Worm (Caenorhabditis elegans) whole organism, L4 larva: ENCODE results near the gene F54E2.2.

ENCODE experiments used
- F10B5.3 ChIP-seq: sonication (generic microtip); optimal IDR thresholded peaks from 2 replicates; lab custom pipeline; 2016; ENCODE audit warnings: mild to moderate bottlenecking, missing genetic modification characterization, missing compliant biosample characterization
- F49E8.2 ChIP-seq: sonication (generic microtip); optimal IDR thresholded peaks from 2 replicates; lab custom pipeline; 2016; ENCODE audit warnings: missing compliant biosample characterization, mild to moderate bottlenecking, missing genetic modification characterization, borderline replicate concordance
- T20F7.1 ChIP-seq: fragments of 200-800 bp; sonication (Bioruptor generic); optimal IDR thresholded peaks from 2 replicates; lab custom pipeline; 2018; ENCODE audit warnings: mild to moderate bottlenecking, missing genetic modification characterization, missing compliant biosample characterization
- Y5F2A.4 ChIP-seq: fragments of 200-800 bp; sonication (Bioruptor generic); optimal IDR thresholded peaks from 2 replicates; lab custom pipeline; 2018; ENCODE audit warnings: mild to moderate bottlenecking, missing genetic modification characterization, missing compliant biosample characterization
- arid-1 ChIP-seq: fragments of 200-800 bp; sonication (Bioruptor generic); conservative IDR thresholded peaks from 2 replicates; pipeline ENCODE4 v1.3.6; 2022; ENCODE audit warnings: missing genetic modification reagents, missing genetic modification characterization, missing compliant biosample characterization
- ceh-32 ChIP-seq: sonication (generic microtip); optimal IDR thresholded peaks from 2 replicates; lab custom pipeline; 2016; ENCODE audit warnings: mild to moderate bottlenecking, missing genetic modification characterization, missing compliant biosample characterization; ENCODE audit not compliant: poor library complexity
- ceh-62 ChIP-seq: sonication (generic microtip); optimal IDR thresholded peaks from 2 replicates; lab custom pipeline; 2017; ENCODE audit warnings: missing biosample characterization, missing genetic modification characterization
- ceh-82 ChIP-seq: sonication (generic microtip); optimal IDR thresholded peaks from 2 replicates; lab custom pipeline; 2017; ENCODE audit warnings: missing biosample characterization, missing genetic modification characterization
- daf-19 ChIP-seq: fragments of 200-800 bp; sonication (Bioruptor generic); conservative IDR thresholded peaks from 2 replicates; pipeline ENCODE4 v1.3.6; 2022; ENCODE audit warnings: missing genetic modification characterization, missing compliant biosample characterization
- daf-8 ChIP-seq: fragments of 200-800 bp; sonication (Bioruptor generic); IDR thresholded peaks from 2 replicates; pipeline ENCODE4 v1.3.6; 2022; ENCODE audit warnings: missing genetic modification characterization, missing compliant biosample characterization
- dmd-8 ChIP-seq: fragments of 200-800 bp; sonication (Bioruptor generic); IDR thresholded peaks from 2 replicates; pipeline ENCODE4 v1.3.6; 2022; ENCODE audit warnings: missing genetic modification characterization, missing compliant biosample characterization
- duxl-1 ChIP-seq: sonication (generic microtip); optimal IDR thresholded peaks from 2 replicates; lab custom pipeline; 2016; ENCODE audit warnings: mild to moderate bottlenecking, missing genetic modification characterization, moderate library complexity, missing compliant biosample characterization; ENCODE audit not compliant: poor library complexity
- egl-27 ChIP-seq: sonication (generic microtip); optimal IDR thresholded peaks from 3 replicates; lab custom pipeline; 2017; ENCODE audit warnings: missing biosample characterization, missing genetic modification reagents, missing genetic modification characterization
- hlh-30 ChIP-seq: sonication (generic microtip); optimal IDR thresholded peaks from 2 replicates; lab custom pipeline; 2017; ENCODE audit warnings: antibody characterized with exemption, mild to moderate bottlenecking, missing genetic modification characterization, missing compliant biosample characterization; ENCODE audit not compliant: insufficient read depth
- lin-1 ChIP-seq: fragments of 200-800 bp; sonication (Bioruptor generic); IDR thresholded peaks from 2 replicates; pipeline ENCODE4 v1.3.6; 2022; ENCODE audit warnings: missing genetic modification reagents, missing genetic modification characterization, missing compliant biosample characterization
- lin-39 ChIP-seq: fragments of 150-350 bp; optimal IDR thresholded peaks from 2 replicates; lab custom pipeline; 2014; ENCODE audit warnings: missing biosample characterization, missing genetic modification reagents, missing genetic modification characterization
- mxl-3 ChIP-seq: fragments of 200-800 bp; sonication (Bioruptor generic); optimal IDR thresholded peaks from 2 replicates; lab custom pipeline; 2018; ENCODE audit warnings: mild to moderate bottlenecking, missing genetic modification characterization, missing compliant biosample characterization
- nhr-10 ChIP-seq: fragments of 150-350 bp; optimal IDR thresholded peaks from 2 replicates; lab custom pipeline; 2014; ENCODE audit warnings: missing biosample characterization, missing genetic modification characterization
- nhr-28 ChIP-seq: fragments of 150-350 bp; optimal IDR thresholded peaks from 2 replicates; lab custom pipeline; 2014; ENCODE audit warnings: missing biosample characterization, missing genetic modification characterization
- nhr-6 ChIP-seq: fragments of 150-350 bp; optimal IDR thresholded peaks from 2 replicates; lab custom pipeline; 2014; ENCODE audit warnings: missing biosample characterization, missing genetic modification characterization
- nhr-76 ChIP-seq: fragments of 150-350 bp; optimal IDR thresholded peaks from 2 replicates; lab custom pipeline; 2014; ENCODE audit warnings: missing biosample characterization, missing genetic modification characterization
- nhr-77 ChIP-seq: fragments of 150-350 bp; optimal IDR thresholded peaks from 2 replicates; lab custom pipeline; 2014; ENCODE audit warnings: missing biosample characterization, missing genetic modification characterization
- saeg-2 ChIP-seq: fragments of 200-800 bp; sonication (Bioruptor generic); IDR thresholded peaks from 2 replicates; pipeline ENCODE4 v1.3.6; 2022; ENCODE audit warnings: missing genetic modification reagents, missing genetic modification characterization, missing compliant biosample characterization
- set-16 ChIP-seq: fragments of 200-800 bp; sonication (Bioruptor generic); IDR thresholded peaks from 2 replicates; pipeline ENCODE4 v1.3.6; 2022; ENCODE audit warnings: missing genetic modification reagents, missing genetic modification characterization, missing compliant biosample characterization
- skn-1 ChIP-seq: fragments of 150-350 bp; optimal IDR thresholded peaks from 2 replicates; lab custom pipeline; 2014; ENCODE audit warnings: missing biosample characterization, missing genetic modification characterization
- snpc-1.2 ChIP-seq: fragments of 200-800 bp; sonication (Bioruptor generic); IDR thresholded peaks from 2 replicates; pipeline ENCODE4 v1.3.6; 2022; ENCODE audit warnings: missing genetic modification reagents, missing genetic modification characterization, missing compliant biosample characterization
- spr-3 ChIP-seq: fragments of 200-800 bp; sonication (Bioruptor generic); optimal IDR thresholded peaks from 2 replicates; lab custom pipeline; 2018; ENCODE audit warnings: mild to moderate bottlenecking, missing genetic modification characterization, missing compliant biosample characterization
- unc-130 ChIP-seq: sonication (generic microtip); optimal IDR thresholded peaks from 2 replicates; lab custom pipeline; 2016; ENCODE audit warnings: missing genetic modification reagents, missing genetic modification characterization, missing compliant biosample characterization
- unc-39 ChIP-seq: sonication (generic microtip); optimal IDR thresholded peaks from 2 replicates; lab custom pipeline; 2017; ENCODE audit warnings: missing biosample characterization, missing genetic modification characterization
- unc-62 ChIP-seq, 3 experiments: fragments of 150-350 bp in 1 of 3; sonication (generic microtip); optimal IDR thresholded peaks in 2 of 3; peaks in 1 of 3; 1 replicate in 1 of 3; 2 replicates in 2 of 3; lab custom pipeline; 2014 to 2017; ENCODE audit warnings: missing biosample characterization in 3 of 3, missing genetic modification characterization in 3 of 3, missing genetic modification reagents in 3 of 3, missing genotype in 1 of 3
- vab-7 ChIP-seq: fragments of 200-800 bp; sonication (Bioruptor generic); IDR thresholded peaks from 2 replicates; pipeline ENCODE4 v1.3.6; 2022; ENCODE audit warnings: missing genetic modification reagents, missing genetic modification characterization, missing compliant biosample characterization

F54E2.2 gene

ce11 chrV:2826815-2827214 is 30.7 kb downstream of the F54E2.2 start, which contains the start of gene T03D3.5:
Gene T03D3.5, minus strand, starts transcription at chrV:2826835.
- TF ChIP-seq duxl-1 (tag; lab: Kevin White, UChicago): peak; percentile 50
- TF ChIP-seq set-16 (GFP tag; lab: Robert Waterston, UW): no peak

- TF ChIP-seq unc-62 (GFP tag; optimal IDR thresholded peaks at IDR 0.05 in 1 of 2; lab: Kevin White, UChicago): peak in 1 of 2 experiments; percentile 90
- TF ChIP-seq unc-62 (tag; optimal IDR thresholded peaks at IDR 0.05; lab: Kevin White, UChicago): no peak
- TF ChIP-seq lin-1 (GFP tag; lab: Robert Waterston, UW): no peak
- no peak for TF ChIP-seq nhr-76 (tag; lab: Kevin White, UChicago)
Measured at ce11 chrV:2830817-2831216, 34.7 kb downstream of the F54E2.2 start, which contains the start of gene srw-2. Gene srw-2, plus strand, starts transcription at chrV:2830878.

- TF ChIP-seq spr-3 (GFP tag; lab: Kevin White, UChicago): no peak
- no peak for TF ChIP-seq mxl-3 (GFP tag; lab: Kevin White, UChicago)
- no peak for TF ChIP-seq arid-1 (GFP tag; lab: Robert Waterston, UW)
- TF ChIP-seq unc-130 (GFP tag; lab: Kevin White, UChicago): no peak
- no peak for TF ChIP-seq lin-39 (tag; lab: Kevin White, UChicago)
- TF ChIP-seq T20F7.1 (GFP tag; lab: Kevin White, UChicago): no peak
- TF ChIP-seq saeg-2: no peak
- no peak for TF ChIP-seq vab-7 (GFP tag; lab: Robert Waterston, UW)
- no peak for TF ChIP-seq ceh-82 (tag; lab: Kevin White, UChicago)
- no peak for TF ChIP-seq snpc-1.2 (GFP tag; lab: Robert Waterston, UW)
- no peak for TF ChIP-seq hlh-30 (tag; lab: Kevin White, UChicago)
- no peak for TF ChIP-seq skn-1 (tag; lab: Kevin White, UChicago)
- TF ChIP-seq egl-27 (tag; lab: Kevin White, UChicago): no peak
- no peak for TF ChIP-seq nhr-28 (tag; lab: Kevin White, UChicago)
- no peak for TF ChIP-seq unc-39 (tag; lab: Kevin White, UChicago)
- no peak for TF ChIP-seq nhr-10
- TF ChIP-seq, all 104 proteins: peak for 0
Measured at ce11 chrV:2832666-2833065, 36.6 kb downstream of the F54E2.2 start, which contains the start of gene srj-50. Gene srj-50, plus strand, starts transcription at chrV:2832966.

ce11 chrV:2836501-2836900 is 40.4 kb downstream of the F54E2.2 start, which contains the start of gene srj-45:
Gene srj-45, minus strand, starts transcription at chrV:2836601.
- TF ChIP-seq daf-8 (GFP tag; lab: Robert Waterston, UW): no peak
- no peak for TF ChIP-seq ceh-62 (tag; lab: Kevin White, UChicago)
- TF ChIP-seq egl-27 (tag; lab: Kevin White, UChicago): no peak
- TF ChIP-seq nhr-77 (tag; lab: Kevin White, UChicago): no peak
- no peak for TF ChIP-seq ceh-32 (tag; lab: Kevin White, UChicago)
- TF ChIP-seq nhr-28 (tag; lab: Kevin White, UChicago): no peak
- TF ChIP-seq set-16 (GFP tag; lab: Robert Waterston, UW): no peak
- no peak for TF ChIP-seq dmd-8 (GFP tag; lab: Robert Waterston, UW)
- TF ChIP-seq daf-19 (GFP tag; lab: Robert Waterston, UW): no peak

- no peak for TF ChIP-seq skn-1 (tag; lab: Kevin White, UChicago)
- TF ChIP-seq nhr-6: no peak
- no peak for TF ChIP-seq Y5F2A.4 (GFP tag; lab: Kevin White, UChicago)
- TF ChIP-seq F49E8.2: no peak
- TF ChIP-seq nhr-76 (tag; lab: Kevin White, UChicago): no peak
- no peak for TF ChIP-seq F10B5.3 (tag; lab: Kevin White, UChicago)
- no peak for TF ChIP-seq hlh-30 (tag; lab: Kevin White, UChicago)
Measured at ce11 chrV:2845771-2846170, 49.7 kb downstream of the F54E2.2 start, which contains the start of gene srj-44. Gene srj-44, minus strand, starts transcription at chrV:2845871.
